Worm (Caenorhabditis elegans) whole organism, mixed stage, embryonic: Measurements from ENCODE around the gene osm-8.

Source experiments
- bed-3 ChIP-seq: fragments of 200-800 bp; sonication (Bioruptor generic); optimal IDR thresholded peaks from 3 replicates; lab custom pipeline; 2018; ENCODE audit warnings: mild to moderate bottlenecking, missing genetic modification characterization, moderate library complexity, missing compliant biosample characterization
- blmp-1 ChIP-seq: fragments of 150-350 bp; optimal IDR thresholded peaks from 2 replicates; lab custom pipeline; 2014; ENCODE audit warnings: missing biosample characterization, missing genetic modification characterization
- ceh-43 ChIP-seq: fragments of 200-800 bp; sonication (Bioruptor generic); optimal IDR thresholded peaks from 2 replicates; lab custom pipeline; 2018; ENCODE audit warnings: mild to moderate bottlenecking, missing genetic modification characterization, moderate library complexity, missing compliant biosample characterization
- ces-1 ChIP-seq: fragments of 150-350 bp; optimal IDR thresholded peaks from 2 replicates; lab custom pipeline; 2014; ENCODE audit warnings: missing biosample characterization, missing genetic modification reagents, missing genetic modification characterization
- cnd-1 ChIP-seq: fragments of 200-800 bp; sonication (Bioruptor generic); optimal IDR thresholded peaks from 2 replicates; lab custom pipeline; 2018; ENCODE audit warnings: mild to moderate bottlenecking, missing genetic modification characterization, missing compliant biosample characterization
- elt-1 ChIP-seq: sonication (generic microtip); optimal IDR thresholded peaks from 2 replicates; lab custom pipeline; 2017; ENCODE audit warnings: missing genetic modification characterization, mild to moderate bottlenecking, missing compliant biosample characterization, antibody characterized with exemption, moderate library complexity, borderline replicate concordance; ENCODE audit not compliant: insufficient read depth
- elt-3 ChIP-seq: fragments of 150-350 bp; optimal IDR thresholded peaks from 2 replicates; lab custom pipeline; 2014; ENCODE audit warnings: missing biosample characterization, missing genetic modification characterization
- nhr-2 ChIP-seq: fragments of 150-350 bp; optimal IDR thresholded peaks from 2 replicates; lab custom pipeline; 2014; ENCODE audit warnings: missing biosample characterization, missing genetic modification characterization
- nhr-237 ChIP-seq: fragments of 150-350 bp; optimal IDR thresholded peaks from 2 replicates; lab custom pipeline; 2014; ENCODE audit warnings: missing biosample characterization, missing genetic modification characterization
- nhr-28 ChIP-seq: fragments of 150-350 bp; optimal IDR thresholded peaks from 2 replicates; lab custom pipeline; 2014; ENCODE audit warnings: missing biosample characterization, missing genetic modification characterization
- sem-2 ChIP-seq: fragments of 200-800 bp; sonication (Bioruptor generic); optimal IDR thresholded peaks from 2 replicates; lab custom pipeline; 2018; ENCODE audit warnings: mild to moderate bottlenecking, missing genetic modification characterization, missing compliant biosample characterization
- snpc-4 ChIP-seq: fragments of 150-350 bp; optimal IDR thresholded peaks from 2 replicates; lab custom pipeline; 2014; ENCODE audit warnings: missing biosample characterization, missing genetic modification characterization
- unc-39 ChIP-seq: fragments of 150-350 bp; optimal IDR thresholded peaks from 2 replicates; lab custom pipeline; 2014; ENCODE audit warnings: missing biosample characterization, missing genetic modification characterization
- ztf-11 ChIP-seq: fragments of 150-350 bp; optimal IDR thresholded peaks from 2 replicates; lab custom pipeline; 2014; ENCODE audit warnings: missing biosample characterization, missing genetic modification characterization

DNA sequence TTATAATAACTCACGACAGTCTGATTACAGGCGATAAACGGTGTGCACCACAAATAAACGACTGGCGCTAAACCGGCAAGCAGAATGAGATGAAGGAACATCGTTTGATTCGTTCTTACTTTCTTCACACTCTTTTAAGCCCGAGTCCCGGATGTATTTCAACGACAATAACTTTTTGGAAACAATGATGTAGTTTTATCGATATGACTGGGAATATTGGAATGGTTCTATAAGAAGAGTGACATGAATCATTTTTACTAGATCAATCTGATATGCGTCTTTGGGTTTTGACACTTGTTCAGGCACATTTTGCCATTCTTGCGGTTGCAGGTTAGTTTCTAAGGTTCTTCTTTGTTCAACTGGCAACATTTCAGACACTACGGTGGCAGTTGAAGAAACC is 43.7 kb downstream of the osm-8 start, which contains the start of the genes ZK1290.11 and ZK1290.1:
- TF ChIP-seq ztf-11 (tag; lab: Kevin White, UChicago), result no peak
- TF ChIP-seq unc-39 (tag; lab: Kevin White, UChicago), result no peak
- no peak for TF ChIP-seq ceh-43
- no peak for TF ChIP-seq bed-3
- TF ChIP-seq nhr-2 (tag; lab: Kevin White, UChicago), result no peak
- no peak for TF ChIP-seq sem-2
- no peak for TF ChIP-seq nhr-237 (tag; lab: Kevin White, UChicago)
- TF ChIP-seq elt-1, result no peak
- TF ChIP-seq cnd-1 (tag; lab: Kevin White, UChicago), result no peak
- TF ChIP-seq elt-3 (tag; lab: Kevin White, UChicago), result no peak
- TF ChIP-seq blmp-1, result no peak
- TF ChIP-seq snpc-4 (tag; lab: Kevin White, UChicago), result no peak
- no peak for TF ChIP-seq nhr-28 (tag; lab: Kevin White, UChicago)
- TF ChIP-seq ces-1 (GFP tag; lab: Kevin White, UChicago), result no peak
